Fruit fly (Drosophila melanogaster) whole organism, pupa: ENCODE data around the gene CG2841.
A peak's percentile ranks its signal among the peaks of the same experiment; 100 is the strongest.

Experiments
- CG10348 ChIP-seq: fragments of 200-800 bp; sonication (Bioruptor generic); IDR thresholded peaks from 2 replicates; pipeline ENCODE4 v1.3.6; 2022; ENCODE audit warnings: missing biosample characterization, missing genetic modification characterization
- CG12605 ChIP-seq: fragments of 200-800 bp; sonication (Bioruptor generic); IDR thresholded peaks from 2 replicates; pipeline ENCODE4 v1.3.6; 2022; ENCODE audit warnings: missing biosample characterization, missing genetic modification characterization
- CG13204 ChIP-seq: fragments of 200-800 bp; sonication (Bioruptor generic); optimal IDR thresholded peaks from 2 replicates; lab custom pipeline; 2018; ENCODE audit warnings: missing biosample characterization, mild to moderate bottlenecking, missing genetic modification characterization, moderate library complexity
- CG14655 ChIP-seq: fragments of 200-800 bp; sonication (Bioruptor generic); optimal IDR thresholded peaks from 3 replicates; lab custom pipeline; 2017; ENCODE audit warnings: mild to moderate bottlenecking, missing biosample characterization, missing genetic modification reagents, missing genetic modification characterization
- CG15710 ChIP-seq: fragments of 200-800 bp; sonication (Bioruptor generic); optimal IDR thresholded peaks from 2 replicates; lab custom pipeline; 2018; ENCODE audit warnings: missing biosample characterization, mild to moderate bottlenecking, missing genetic modification characterization, moderate library complexity
- CG17806 ChIP-seq: fragments of 200-800 bp; sonication (Bioruptor generic); optimal IDR thresholded peaks from 2 replicates; lab custom pipeline; 2018; ENCODE audit warnings: missing biosample characterization, mild to moderate bottlenecking, missing genetic modification characterization, moderate library complexity
- CG32121 ChIP-seq: fragments of 200-800 bp; sonication (Bioruptor generic); IDR thresholded peaks from 2 replicates; pipeline ENCODE4 v1.3.6; 2022; ENCODE audit warnings: missing biosample characterization, missing genetic modification characterization
- CG34367 ChIP-seq: fragments of 200-800 bp; sonication (Bioruptor generic); optimal IDR thresholded peaks from 2 replicates; lab custom pipeline; 2018; ENCODE audit warnings: missing biosample characterization, mild to moderate bottlenecking, missing genetic modification characterization
- CG4496 ChIP-seq: fragments of 200-800 bp; sonication (Bioruptor generic); IDR thresholded peaks from 3 replicates; pipeline ENCODE4 v1.3.6; 2022; ENCODE audit warnings: missing biosample characterization, missing genetic modification characterization
- CG8159 ChIP-seq: fragments of 200-800 bp; sonication (Bioruptor generic); optimal IDR thresholded peaks from 3 replicates; lab custom pipeline; 2018; ENCODE audit warnings: missing biosample characterization, mild to moderate bottlenecking, missing genetic modification characterization, moderate library complexity
- CG8301 ChIP-seq: fragments of 200-800 bp; sonication (Bioruptor generic); optimal IDR thresholded peaks from 2 replicates; lab custom pipeline; 2018; ENCODE audit warnings: missing biosample characterization, mild to moderate bottlenecking, missing genetic modification characterization
- CG9948 ChIP-seq: fragments of 200-800 bp; sonication (Bioruptor generic); optimal IDR thresholded peaks from 2 replicates; lab custom pipeline; 2018; ENCODE audit warnings: missing biosample characterization, mild to moderate bottlenecking, missing genetic modification characterization, moderate library complexity
- D1 ChIP-seq: fragments of 200-800 bp; sonication (Bioruptor generic); optimal IDR thresholded peaks from 2 replicates; lab custom pipeline; 2018; ENCODE audit warnings: missing biosample characterization, mild to moderate bottlenecking, missing genetic modification characterization, moderate library complexity
- EcR ChIP-seq: fragments of 200-800 bp; sonication (Bioruptor generic); optimal IDR thresholded peaks from 3 replicates; lab custom pipeline; 2019; ENCODE audit warnings: missing biosample characterization, missing genetic modification characterization, mild to moderate bottlenecking, moderate library complexity, missing genetic modification reagents
- Ets98B ChIP-seq: fragments of 200-800 bp; sonication (Bioruptor generic); IDR thresholded peaks from 2 replicates; pipeline ENCODE4 v1.3.6; 2022; ENCODE audit warnings: missing biosample characterization, missing genetic modification characterization
- Pif1A ChIP-seq: fragments of 200-800 bp; sonication (Bioruptor generic); optimal IDR thresholded peaks from 3 replicates; lab custom pipeline; 2016; ENCODE audit warnings: missing biosample characterization, missing genetic modification characterization
- Pif1B ChIP-seq: fragments of 200-800 bp; sonication (Bioruptor generic); optimal IDR thresholded peaks from 3 replicates; lab custom pipeline; 2016; ENCODE audit warnings: missing biosample characterization, missing genetic modification characterization
- Snoo ChIP-seq: fragments of 200-800 bp; sonication (Bioruptor generic); optimal IDR thresholded peaks from 3 replicates; lab custom pipeline; 2017; ENCODE audit warnings: missing biosample characterization, mild to moderate bottlenecking, missing genetic modification characterization, inconsistent platforms
- fd96Ca ChIP-seq: fragments of 200-800 bp; sonication (Bioruptor generic); IDR thresholded peaks from 3 replicates; pipeline ENCODE4 v1.3.6; 2022; ENCODE audit warnings: missing biosample characterization, missing genetic modification characterization
- gl ChIP-seq: fragments of 200-800 bp; sonication (Bioruptor generic); optimal IDR thresholded peaks from 2 replicates; lab custom pipeline; 2018; ENCODE audit warnings: missing biosample characterization, mild to moderate bottlenecking, missing genetic modification characterization
- rn ChIP-seq: fragments of 200-800 bp; sonication (Bioruptor generic); IDR thresholded peaks from 2 replicates; pipeline ENCODE4 v1.3.6; 2022; ENCODE audit warnings: missing biosample characterization, missing genetic modification characterization

CG2841 gene

DNA sequence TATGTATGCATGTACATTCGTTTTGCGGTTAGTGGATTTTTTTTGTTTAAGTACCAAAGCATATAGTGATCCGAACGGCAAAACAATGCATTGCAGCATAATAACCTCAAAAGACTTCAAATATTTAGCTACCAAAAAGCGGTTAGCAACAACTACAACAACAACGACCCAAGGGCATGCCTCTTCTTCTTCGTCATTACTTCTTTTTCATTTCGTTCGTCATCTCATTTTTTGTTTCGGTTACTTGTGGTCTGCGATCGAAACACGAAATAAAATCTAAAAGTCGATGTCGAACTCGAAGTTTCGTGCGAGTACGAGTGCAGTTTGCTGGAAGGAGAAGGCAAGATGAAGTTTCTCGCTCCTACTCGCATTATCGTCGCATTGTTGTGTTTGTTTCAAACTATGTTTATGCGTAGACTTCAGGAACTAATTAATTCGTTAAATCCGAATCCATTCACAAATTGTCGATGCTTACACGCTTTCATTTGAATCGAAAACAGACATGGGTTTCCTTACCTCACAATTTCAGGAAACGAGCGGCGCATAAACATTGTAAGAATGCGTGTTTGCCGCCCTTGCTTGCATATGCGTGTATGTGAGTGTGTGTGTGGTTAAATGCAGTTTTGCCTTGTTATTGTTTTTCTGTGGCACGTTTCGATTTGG, 67.3 kb downstream of the CG2841 start:
- TF ChIP-seq fd96Ca (peak; percentile 95), CG9948 (tag; lab: Kevin White, UChicago) (peak; percentile 81), CG34367 (tag; lab: Kevin White, UChicago) (peak; percentile 95), CG8301 (peak; percentile 86), Pif1B (GFP tag; lab: Kevin White, UChicago) (peak; percentile 97), CG4496 (GFP tag; lab: Robert Waterston, UW) (peak; percentile 97), CG13204 (GFP tag; lab: Kevin White, UChicago) (peak; percentile 84), gl (tag; lab: Kevin White, UChicago) (peak; percentile 89), CG10348 (GFP tag; lab: Robert Waterston, UW) (no peak), CG8159 (tag; lab: Kevin White, UChicago) (peak; percentile 90), Ets98B (GFP tag; lab: Robert Waterston, UW) (peak; percentile 94), CG32121 (GFP tag; lab: Robert Waterston, UW) (peak; percentile 89), CG15710 (tag; lab: Kevin White, UChicago) (peak; percentile 93), EcR (GFP tag; lab: Kevin White, UChicago) (peak; percentile 66), CG14655 (GFP tag; lab: Kevin White, UChicago) (peak; percentile 88), CG17806 (tag; lab: Kevin White, UChicago) (peak; percentile 91), D1 (tag; lab: Kevin White, UChicago) (peak; percentile 79), Pif1A (peak; percentile 96), rn (peak; percentile 72), Snoo (peak; percentile 89), CG12605 (GFP tag; lab: Robert Waterston, UW) (peak; percentile 94)

DNA sequence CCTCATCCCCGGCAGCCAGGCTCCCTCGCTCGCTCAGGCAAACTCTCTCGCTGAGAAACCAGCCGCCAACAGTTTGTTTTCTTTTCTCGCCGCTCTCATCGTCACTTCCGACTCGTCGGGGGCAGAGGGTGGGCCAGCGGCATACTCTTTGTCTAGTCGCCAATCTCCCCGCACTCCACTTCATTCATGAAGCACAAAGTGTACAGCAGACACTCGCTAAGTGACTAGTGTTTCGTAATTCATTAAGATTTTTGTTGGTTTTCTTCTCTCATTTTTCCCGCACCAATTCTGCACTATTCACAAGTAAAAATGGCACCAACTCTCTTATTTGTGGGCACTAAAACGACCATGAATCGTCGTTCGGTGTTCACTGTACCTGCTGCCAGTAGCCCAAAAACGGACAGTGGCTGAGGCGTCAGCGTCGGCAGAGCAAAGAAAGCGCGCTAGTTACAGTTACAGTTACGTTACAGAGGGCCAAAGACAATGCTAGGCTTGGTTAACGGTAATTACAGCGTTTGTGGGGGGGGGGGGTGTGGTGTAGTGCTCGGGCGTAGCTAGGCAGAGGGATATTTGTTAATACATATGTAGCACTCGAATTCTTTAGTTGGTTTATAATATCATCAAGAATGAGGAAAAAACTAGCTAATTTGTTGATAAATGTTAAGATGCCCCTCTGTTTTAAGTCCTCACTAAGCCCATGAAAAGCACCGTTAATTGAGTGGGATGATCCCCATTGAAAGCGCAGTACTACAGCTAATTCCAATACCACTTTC, 68.5 kb downstream of the CG2841 start:
- TF ChIP-seq CG15710 (tag; lab: Kevin White, UChicago) (peak; percentile 93), CG8301 (peak; percentile 93), EcR (GFP tag; lab: Kevin White, UChicago) (peak; percentile 53), Ets98B (GFP tag; lab: Robert Waterston, UW) (peak; percentile 98), Pif1B (GFP tag; lab: Kevin White, UChicago) (peak; percentile 94), CG34367 (tag; lab: Kevin White, UChicago) (peak; percentile 90), CG4496 (GFP tag; lab: Robert Waterston, UW) (peak; percentile 98), CG17806 (tag; lab: Kevin White, UChicago) (peak; percentile 88), CG32121 (GFP tag; lab: Robert Waterston, UW) (peak; percentile 96), CG10348 (GFP tag; lab: Robert Waterston, UW) (peak; percentile 86), rn (peak; percentile 89), CG9948 (tag; lab: Kevin White, UChicago) (peak; percentile 89), Snoo (peak; percentile 89), gl (tag; lab: Kevin White, UChicago) (peak; percentile 71), fd96Ca (peak; percentile 98), Pif1A (peak; percentile 96), CG8159 (tag; lab: Kevin White, UChicago) (peak; percentile 90), CG13204 (GFP tag; lab: Kevin White, UChicago) (peak; percentile 86), CG12605 (GFP tag; lab: Robert Waterston, UW) (peak; percentile 94), D1 (tag; lab: Kevin White, UChicago) (peak; percentile 42), CG14655 (GFP tag; lab: Kevin White, UChicago) (peak; percentile 94)
- TF ChIP-seq, all 21 proteins: peak for 21

DNA sequence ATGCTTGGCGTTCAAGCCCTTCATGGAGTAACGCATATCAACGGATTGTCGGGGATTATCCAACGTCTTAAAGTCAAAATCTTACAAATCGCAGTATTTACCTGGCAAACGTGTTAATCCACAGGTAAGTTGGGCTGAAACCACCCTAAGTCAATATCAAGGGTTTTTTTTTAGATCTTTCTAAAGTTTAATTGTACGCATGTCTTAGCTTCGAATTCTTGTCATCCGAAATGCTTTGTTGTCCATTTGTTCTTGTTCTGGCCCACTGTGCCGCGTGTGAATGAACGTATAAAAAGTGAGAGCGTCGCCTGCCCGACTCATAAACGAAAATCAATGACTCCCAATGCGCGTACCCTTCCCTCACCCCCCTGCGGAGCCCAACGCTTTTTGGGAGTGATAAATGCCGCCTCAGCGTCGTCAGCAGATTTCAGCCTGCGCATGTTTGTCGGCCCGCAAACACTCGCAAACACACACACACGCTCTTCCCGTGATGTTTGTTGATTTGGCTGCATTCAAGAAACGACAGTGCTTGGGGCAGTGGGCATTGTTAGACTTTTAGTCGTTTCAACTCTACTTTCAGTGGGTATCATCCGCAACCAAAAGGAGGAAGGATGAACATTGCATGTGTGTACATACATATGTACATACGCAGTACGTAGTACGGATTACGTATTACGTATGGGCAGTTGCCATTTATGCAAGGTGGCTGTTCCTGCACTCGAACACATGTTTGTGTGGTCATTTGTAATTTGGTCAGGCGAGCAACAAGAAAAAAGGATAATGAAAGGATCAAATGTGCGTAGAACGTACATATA, 69.7 kb downstream of the CG2841 start:
- TF ChIP-seq CG8301 (peak; percentile 92), D1 (tag; lab: Kevin White, UChicago) (peak; percentile 88), CG32121 (GFP tag; lab: Robert Waterston, UW) (peak; percentile 79), CG4496 (GFP tag; lab: Robert Waterston, UW) (peak; percentile 86), fd96Ca (peak; percentile 79), CG34367 (tag; lab: Kevin White, UChicago) (peak; percentile 90), CG10348 (GFP tag; lab: Robert Waterston, UW) (peak; percentile 61; the same call in 1 of the 2 replicates), CG13204 (GFP tag; lab: Kevin White, UChicago) (peak; percentile 65), CG12605 (GFP tag; lab: Robert Waterston, UW) (no peak), gl (tag; lab: Kevin White, UChicago) (peak; percentile 76), CG14655 (GFP tag; lab: Kevin White, UChicago) (peak; percentile 96), Snoo (peak; percentile 94), Pif1B (GFP tag; lab: Kevin White, UChicago) (peak; percentile 88), CG8159 (tag; lab: Kevin White, UChicago) (peak; percentile 95), Pif1A (peak; percentile 91), EcR (GFP tag; lab: Kevin White, UChicago) (peak; percentile 95), CG9948 (tag; lab: Kevin White, UChicago) (peak; percentile 92), CG17806 (tag; lab: Kevin White, UChicago) (peak; percentile 82), CG15710 (tag; lab: Kevin White, UChicago) (peak; percentile 92), rn (peak; percentile 60; the same call in 1 of the 2 replicates), Ets98B (GFP tag; lab: Robert Waterston, UW) (no peak; the same call in 1 of the 2 replicates)
- TF ChIP-seq, all 21 proteins: peak for 19
